Worm (Caenorhabditis elegans) whole organism, early embryonic: Measurements from ENCODE around the gene B0454.8.

Source experiments
- B0310.2 ChIP-seq: sonication (generic microtip); optimal IDR thresholded peaks from 2 replicates; lab custom pipeline; 2016; ENCODE audit warnings: mild to moderate bottlenecking, missing genetic modification characterization, missing compliant biosample characterization
- F13C5.2 ChIP-seq: sonication (generic microtip); optimal IDR thresholded peaks from 2 replicates; lab custom pipeline; 2017; ENCODE audit warnings: mild to moderate bottlenecking, missing genetic modification characterization, inconsistent platforms, missing compliant biosample characterization
- aly-1 ChIP-seq: sonication (generic microtip); optimal IDR thresholded peaks from 2 replicates; lab custom pipeline; 2016; ENCODE audit warnings: missing genetic modification characterization, missing compliant biosample characterization
- ama-1 ChIP-seq: fragments of 150-350 bp; optimal IDR thresholded peaks from 2 replicates; lab custom pipeline; 2014
- ceh-13 ChIP-seq: fragments of 200-800 bp; sonication (Bioruptor generic); optimal IDR thresholded peaks from 2 replicates; lab custom pipeline; 2018; ENCODE audit warnings: mild to moderate bottlenecking, missing genetic modification characterization, missing compliant biosample characterization
- ceh-36 ChIP-seq: sonication (generic microtip); optimal IDR thresholded peaks from 2 replicates; lab custom pipeline; 2016; ENCODE audit warnings: missing genetic modification characterization, inconsistent platforms, missing compliant biosample characterization
- ets-7 ChIP-seq: sonication (generic microtip); optimal IDR thresholded peaks from 2 replicates; lab custom pipeline; 2016; ENCODE audit warnings: missing genotype, missing genetic modification characterization, missing compliant biosample characterization
- flt-1 ChIP-seq: fragments of 200-800 bp; sonication (Bioruptor generic); IDR thresholded peaks from 2 replicates; pipeline ENCODE4 v1.3.6; 2022; ENCODE audit warnings: missing genetic modification characterization, missing compliant biosample characterization
- hmbx-1 ChIP-seq: sonication (generic microtip); optimal IDR thresholded peaks from 2 replicates; lab custom pipeline; 2016; ENCODE audit warnings: mild to moderate bottlenecking, missing genetic modification characterization, missing compliant biosample characterization
- hmg-4 ChIP-seq: fragments of 200-800 bp; sonication (Bioruptor generic); optimal IDR thresholded peaks from 2 replicates; lab custom pipeline; 2018; ENCODE audit warnings: mild to moderate bottlenecking, missing genetic modification characterization, missing compliant biosample characterization
- hnd-1 ChIP-seq: sonication (generic microtip); optimal IDR thresholded peaks from 2 replicates; lab custom pipeline; 2016; ENCODE audit warnings: missing genetic modification characterization, missing compliant biosample characterization
- pes-1 ChIP-seq: fragments of 200-800 bp; sonication (Bioruptor generic); IDR thresholded peaks from 2 replicates; pipeline ENCODE4 v1.3.6; 2022; ENCODE audit warnings: missing genetic modification reagents, missing genetic modification characterization, missing compliant biosample characterization
- scrt-1 ChIP-seq: fragments of 200-800 bp; sonication (Bioruptor generic); IDR thresholded peaks from 2 replicates; pipeline ENCODE4 v1.3.6; 2022; ENCODE audit warnings: missing genetic modification characterization, missing compliant biosample characterization
- sea-1 ChIP-seq: fragments of 200-800 bp; sonication (Bioruptor generic); conservative IDR thresholded peaks from 2 replicates; pipeline ENCODE4 v1.3.6; 2022; ENCODE audit warnings: missing genetic modification characterization, missing compliant biosample characterization
- tbx-11 ChIP-seq: fragments of 200-800 bp; sonication (Bioruptor generic); IDR thresholded peaks from 2 replicates; pipeline ENCODE4 v1.3.6; 2022; ENCODE audit warnings: missing genetic modification characterization, missing compliant biosample characterization
- tbx-37 ChIP-seq: fragments of 200-800 bp; sonication (Bioruptor generic); conservative IDR thresholded peaks from 2 replicates; pipeline ENCODE4 v1.3.6; 2022; ENCODE audit warnings: missing genetic modification reagents, missing genetic modification characterization, missing compliant biosample characterization
- tra-4 ChIP-seq: sonication (generic microtip); optimal IDR thresholded peaks from 2 replicates; lab custom pipeline; 2017; ENCODE audit warnings: missing genetic modification characterization, missing compliant biosample characterization

Gene B0454.8

ce11 chrII:3062876-3063275 is 19.6 kb upstream of the B0454.8 start:
- TF ChIP-seq F13C5.2 (tag; lab: Kevin White, UChicago) (no peak), pes-1 (GFP tag; lab: Robert Waterston, UW) (no peak), tra-4 (tag; lab: Kevin White, UChicago) (no peak), aly-1 (tag; lab: Kevin White, UChicago) (no peak), hnd-1 (tag; lab: Kevin White, UChicago) (no peak), tbx-11 (GFP tag; lab: Robert Waterston, UW) (no peak)

ce11 chrII:3062222-3062621 is 19.0 kb upstream of the B0454.8 start:
- no peak for TF ChIP-seq hmbx-1 (tag; lab: Kevin White, UChicago)
- TF ChIP-seq scrt-1 (GFP tag; lab: Robert Waterston, UW), result 0 out of 2 replicates have a peak, but pooled peaks have one; percentile 9
- no peak for TF ChIP-seq tra-4 (tag; lab: Kevin White, UChicago)
- no peak for TF ChIP-seq F13C5.2 (tag; lab: Kevin White, UChicago)
- no peak for TF ChIP-seq ceh-13 (GFP tag; lab: Kevin White, UChicago)
- no peak for TF ChIP-seq ets-7 (tag; lab: Kevin White, UChicago)
- 0 out of 2 replicates have a peak, but pooled peaks have one; percentile 26 for TF ChIP-seq pes-1 (GFP tag; lab: Robert Waterston, UW)
- no peak for TF ChIP-seq ceh-36 (tag; lab: Kevin White, UChicago)
- TF ChIP-seq B0310.2 (tag; lab: Kevin White, UChicago), result no peak
- TF ChIP-seq flt-1 (GFP tag; lab: Robert Waterston, UW), result no peak
- TF ChIP-seq ama-1 (lab: Kevin White, UChicago), result no peak
- no peak for TF ChIP-seq aly-1 (tag; lab: Kevin White, UChicago)

DNA sequence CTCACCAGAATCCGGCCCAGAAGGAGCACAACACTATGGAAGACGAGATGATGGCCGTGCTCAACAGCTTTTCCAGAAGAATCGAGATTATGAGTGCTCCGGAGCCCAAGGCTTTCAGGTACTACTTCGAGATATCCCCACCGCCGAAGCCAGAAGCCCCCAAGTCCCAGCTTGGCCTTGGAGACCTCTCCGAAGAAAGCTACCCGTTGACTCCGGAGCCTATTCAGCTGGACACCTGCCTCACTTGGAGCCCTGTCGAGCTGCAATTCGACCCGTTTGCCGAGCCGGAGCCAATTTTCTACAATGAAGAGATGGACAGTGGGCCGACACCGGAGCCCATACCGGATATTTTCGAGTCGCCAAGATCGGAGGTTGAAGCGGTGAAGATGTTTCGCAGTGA is 18.3 kb upstream of the B0454.8 start:
- TF ChIP-seq tbx-11 (GFP tag; lab: Robert Waterston, UW), result no peak
- no peak for TF ChIP-seq ceh-13 (GFP tag; lab: Kevin White, UChicago)
- no peak for TF ChIP-seq aly-1 (tag; lab: Kevin White, UChicago)
- TF ChIP-seq flt-1 (GFP tag; lab: Robert Waterston, UW), result no peak
- no peak for TF ChIP-seq ceh-36 (tag; lab: Kevin White, UChicago)
- TF ChIP-seq scrt-1 (GFP tag; lab: Robert Waterston, UW), result no peak
- no peak for TF ChIP-seq tbx-37 (GFP tag; lab: Robert Waterston, UW)
- TF ChIP-seq ets-7 (tag; lab: Kevin White, UChicago), result no peak
- no peak for TF ChIP-seq F13C5.2 (tag; lab: Kevin White, UChicago)
- no peak for TF ChIP-seq hmg-4 (GFP tag; lab: Kevin White, UChicago)
- no peak for TF ChIP-seq ama-1 (lab: Kevin White, UChicago)
- TF ChIP-seq hmbx-1 (tag; lab: Kevin White, UChicago), result no peak
- TF ChIP-seq pes-1 (GFP tag; lab: Robert Waterston, UW), result no peak
- TF ChIP-seq sea-1 (GFP tag; lab: Robert Waterston, UW), result no peak
- TF ChIP-seq tra-4 (tag; lab: Kevin White, UChicago), result no peak
- TF ChIP-seq B0310.2 (tag; lab: Kevin White, UChicago), result no peak
- TF ChIP-seq hnd-1 (tag; lab: Kevin White, UChicago), result no peak

DNA sequence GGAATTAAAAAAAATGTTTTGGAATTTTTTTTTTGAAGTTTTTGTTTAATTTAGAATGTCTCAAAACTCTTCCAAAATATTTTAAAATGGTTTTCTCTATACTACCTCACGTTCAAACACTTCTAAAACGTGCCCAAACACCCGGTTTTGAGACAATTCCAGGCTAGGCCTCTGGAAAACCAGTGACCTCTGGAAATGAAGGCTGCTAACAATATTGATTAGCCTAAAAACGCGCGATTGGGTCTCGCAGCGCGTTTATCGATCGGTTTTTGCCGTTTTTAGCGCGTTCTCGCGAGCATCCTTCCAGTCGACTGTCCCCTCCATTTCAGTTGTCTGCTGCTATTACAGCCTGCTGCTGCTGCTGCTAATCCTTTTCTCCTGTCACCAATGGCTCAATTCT is 17.5 kb upstream of the B0454.8 start, which contains the start of gene Y25C1A.6:
TSS of gene Y25C1A.6 (plus strand) at position 301 of the 400 bp plus-strand sequence.
- no peak for TF ChIP-seq ama-1 (lab: Kevin White, UChicago)
- no peak for TF ChIP-seq ets-7 (tag; lab: Kevin White, UChicago)
- no peak for TF ChIP-seq scrt-1 (GFP tag; lab: Robert Waterston, UW)
- TF ChIP-seq flt-1 (GFP tag; lab: Robert Waterston, UW), result no peak
- TF ChIP-seq tbx-37 (GFP tag; lab: Robert Waterston, UW), result no peak
- TF ChIP-seq ceh-13 (GFP tag; lab: Kevin White, UChicago), result no peak

DNA sequence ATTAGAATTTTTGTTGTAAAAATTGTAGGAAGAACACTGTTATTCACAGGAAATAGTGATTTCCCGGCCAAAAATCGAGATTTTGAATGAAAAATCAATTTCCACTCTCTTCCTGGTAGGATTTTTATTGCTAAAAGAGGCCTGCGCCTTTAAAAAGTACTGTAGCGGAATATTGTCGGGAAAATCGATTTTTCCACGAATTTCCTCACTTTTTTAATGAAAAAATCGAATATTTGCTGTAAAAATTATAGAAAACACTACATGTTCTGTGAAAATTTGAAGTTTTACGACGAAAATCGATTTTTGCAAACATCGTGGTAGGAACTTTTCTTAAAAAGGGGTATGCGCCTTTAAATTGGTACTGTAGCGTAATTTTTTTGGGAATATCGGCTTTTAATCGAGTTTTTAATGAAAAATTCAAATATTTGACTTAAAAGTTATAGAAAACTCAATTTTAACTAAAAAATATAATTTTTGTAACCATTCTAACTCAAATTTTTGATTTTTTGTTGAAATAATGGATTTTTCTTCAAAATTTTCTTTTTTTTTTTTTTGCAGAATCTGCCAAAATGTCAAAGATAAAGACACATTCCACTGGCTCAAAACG is 13.1 kb upstream of the B0454.8 start, which contains the start of gene lin-8:
TSS of gene lin-8 (plus strand) at position 557 of the 607 bp plus-strand sequence.
- no peak for TF ChIP-seq tbx-11 (GFP tag; lab: Robert Waterston, UW)
- no peak for TF ChIP-seq tra-4 (tag; lab: Kevin White, UChicago)
- no peak for TF ChIP-seq F13C5.2 (tag; lab: Kevin White, UChicago)
- TF ChIP-seq scrt-1 (GFP tag; lab: Robert Waterston, UW), result no peak
- no peak for TF ChIP-seq hmbx-1 (tag; lab: Kevin White, UChicago)
- no peak for TF ChIP-seq ceh-36 (tag; lab: Kevin White, UChicago)
- no peak for TF ChIP-seq flt-1 (GFP tag; lab: Robert Waterston, UW)
- no peak for TF ChIP-seq ceh-13 (GFP tag; lab: Kevin White, UChicago)
- no peak for TF ChIP-seq pes-1 (GFP tag; lab: Robert Waterston, UW)
- no peak for TF ChIP-seq B0310.2 (tag; lab: Kevin White, UChicago)
- TF ChIP-seq sea-1 (GFP tag; lab: Robert Waterston, UW), result no peak
- no peak for TF ChIP-seq hmg-4 (GFP tag; lab: Kevin White, UChicago)
- no peak for TF ChIP-seq hnd-1 (tag; lab: Kevin White, UChicago)
- no peak for TF ChIP-seq ama-1 (lab: Kevin White, UChicago)
- no peak for TF ChIP-seq aly-1 (tag; lab: Kevin White, UChicago)
- TF ChIP-seq ets-7 (tag; lab: Kevin White, UChicago), result no peak

DNA sequence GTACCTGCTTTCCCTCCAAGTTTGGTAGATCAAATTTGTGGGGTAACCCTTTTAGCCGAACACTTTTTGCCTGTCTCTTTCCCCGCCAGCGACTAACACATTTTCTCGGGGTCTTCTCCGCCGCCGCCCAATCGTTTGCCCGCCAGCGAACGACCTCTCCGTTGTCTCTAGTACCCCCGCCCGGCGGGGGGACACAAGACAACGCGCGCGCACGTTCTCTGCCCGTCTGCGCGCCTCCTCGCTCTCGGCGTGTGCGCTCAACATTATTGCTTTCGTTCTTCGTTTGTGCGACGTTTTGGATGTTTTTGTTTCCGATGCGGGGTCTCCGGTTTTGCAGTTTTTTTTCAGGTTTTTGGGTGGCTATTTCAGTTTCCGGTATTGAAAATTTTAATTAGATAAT is 12.3 kb upstream of the B0454.8 start:
- TF ChIP-seq sea-1 (GFP tag; lab: Robert Waterston, UW) (no peak), flt-1 (GFP tag; lab: Robert Waterston, UW) (no peak), ama-1 (lab: Kevin White, UChicago) (no peak), tra-4 (tag; lab: Kevin White, UChicago) (no peak), F13C5.2 (tag; lab: Kevin White, UChicago) (peak; percentile 49), scrt-1 (GFP tag; lab: Robert Waterston, UW) (no peak), tbx-37 (GFP tag; lab: Robert Waterston, UW) (no peak), hnd-1 (tag; lab: Kevin White, UChicago) (no peak), B0310.2 (tag; lab: Kevin White, UChicago) (no peak), ets-7 (tag; lab: Kevin White, UChicago) (no peak), hmg-4 (GFP tag; lab: Kevin White, UChicago) (peak; percentile 44), ceh-36 (tag; lab: Kevin White, UChicago) (peak; percentile 9), pes-1 (GFP tag; lab: Robert Waterston, UW) (no peak), aly-1 (tag; lab: Kevin White, UChicago) (peak; percentile 9), hmbx-1 (tag; lab: Kevin White, UChicago) (no peak), ceh-13 (GFP tag; lab: Kevin White, UChicago) (no peak), tbx-11 (GFP tag; lab: Robert Waterston, UW) (no peak)
